Worm (Caenorhabditis elegans): ENCODE results near the gene M176.5.

DNA sequence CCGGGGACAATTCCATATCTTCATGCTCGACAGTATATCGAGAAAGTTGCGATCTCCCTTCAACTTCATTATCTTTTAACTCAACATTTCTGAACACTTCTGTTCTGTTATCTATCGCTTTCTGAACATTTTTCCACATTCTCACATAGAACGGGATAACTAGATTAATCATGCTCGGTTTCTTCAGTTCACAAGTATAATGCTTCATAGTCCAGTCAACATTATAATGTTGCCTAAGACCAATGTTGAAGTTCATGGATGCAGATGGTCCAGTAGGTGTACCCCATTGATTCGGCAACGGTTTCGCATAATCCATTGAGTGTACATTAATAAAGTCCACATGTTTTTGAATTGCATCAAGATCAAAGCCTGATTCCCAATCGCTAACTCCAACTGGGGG lies 11.3 kb upstream of the M176.5 start:
- TF ChIP-seq fkh-10 (GFP tag; optimal IDR thresholded peaks at IDR 0.05) (no peak), nhr-237 (tag; optimal IDR thresholded peaks at IDR 0.05) (no peak), nhr-67 (tag; optimal IDR thresholded peaks at IDR 0.05) (no peak), aly-2 (tag; optimal IDR thresholded peaks at IDR 0.05) (no peak)

Data from whole organism, L3 larva.